Worm (Caenorhabditis elegans) whole organism, L1 larva: ENCODE measurements around the gene T26C5.2.

Experiments used
- C04F5.9 ChIP-seq: sonication (generic microtip); optimal IDR thresholded peaks from 2 replicates; lab custom pipeline; 2016; ENCODE audit warnings: missing genetic modification characterization, missing compliant biosample characterization
- C34B4.2 ChIP-seq: sonication (generic microtip); optimal IDR thresholded peaks from 2 replicates; lab custom pipeline; 2017; ENCODE audit warnings: mild to moderate bottlenecking, missing genetic modification characterization, missing compliant biosample characterization
- F16B12.6 ChIP-seq: fragments of 150-350 bp; optimal IDR thresholded peaks from 2 replicates; lab custom pipeline; 2014; ENCODE audit warnings: missing biosample characterization, missing genetic modification characterization
- Y116A8C.19 ChIP-seq: sonication (generic microtip); optimal IDR thresholded peaks from 2 replicates; lab custom pipeline; 2016; ENCODE audit warnings: missing compliant biosample characterization, missing genetic modification characterization, borderline replicate concordance
- aha-1 ChIP-seq: fragments of 150-350 bp; optimal IDR thresholded peaks from 2 replicates; lab custom pipeline; 2014; ENCODE audit warnings: missing biosample characterization, missing genetic modification characterization
- aly-2 ChIP-seq: fragments of 150-350 bp; optimal IDR thresholded peaks from 2 replicates; lab custom pipeline; 2014; ENCODE audit warnings: missing biosample characterization, missing genetic modification characterization
- ama-1 ChIP-seq: fragments of 150-350 bp; optimal IDR thresholded peaks from 2 replicates; lab custom pipeline; 2014
- ceh-63 ChIP-seq: fragments of 200-800 bp; sonication (Bioruptor generic); optimal IDR thresholded peaks from 2 replicates; lab custom pipeline; 2018; ENCODE audit warnings: mild to moderate bottlenecking, missing genetic modification characterization, missing compliant biosample characterization
- ceh-8 ChIP-seq: fragments of 200-800 bp; sonication (Bioruptor generic); optimal IDR thresholded peaks from 2 replicates; lab custom pipeline; 2018; ENCODE audit warnings: mild to moderate bottlenecking, missing genetic modification characterization, moderate library complexity, missing compliant biosample characterization
- ceh-82 ChIP-seq, 3 experiments: fragments of 150-350 bp in 1 of 3; sonication (generic microtip) in 2 of 3; optimal IDR thresholded peaks; 2 replicates each; lab custom pipeline; 2014 to 2017; ENCODE audit warnings: missing biosample characterization in 3 of 3, missing genetic modification characterization in 3 of 3
- ces-1 ChIP-seq: fragments of 150-350 bp; optimal IDR thresholded peaks from 2 replicates; lab custom pipeline; 2014; ENCODE audit warnings: missing biosample characterization, missing genetic modification reagents, missing genetic modification characterization
- dpl-1 ChIP-seq, 3 experiments: fragments of 150-350 bp in 2 of 3; sonication (generic microtip) in 1 of 3; optimal IDR thresholded peaks; 2 replicates each; lab custom pipeline; 2014 to 2017; ENCODE audit warnings: missing biosample characterization in 3 of 3, missing genetic modification characterization in 3 of 3, missing genetic modification reagents in 3 of 3
- efl-1 ChIP-seq, 4 experiments: fragments of 150-350 bp; optimal IDR thresholded peaks in 3 of 4; peaks in 1 of 4; 1 replicate in 1 of 4; 2 replicates in 3 of 4; lab custom pipeline; 2014; ENCODE audit warnings: missing biosample characterization in 2 of 4, missing genetic modification characterization in 2 of 4, missing genetic modification reagents in 2 of 4
- elt-2 ChIP-seq: sonication (generic microtip); optimal IDR thresholded peaks from 2 replicates; lab custom pipeline; 2016; ENCODE audit warnings: missing genetic modification characterization, mild to moderate bottlenecking, inconsistent platforms, missing compliant biosample characterization, missing genetic modification reagents
- hlh-17 ChIP-seq: fragments of 200-800 bp; sonication (Bioruptor generic); optimal IDR thresholded peaks from 2 replicates; lab custom pipeline; 2018; ENCODE audit warnings: missing genetic modification characterization, mild to moderate bottlenecking, missing compliant biosample characterization, moderate library complexity, borderline replicate concordance
- jun-1 ChIP-seq: fragments of 150-350 bp; optimal IDR thresholded peaks from 2 replicates; lab custom pipeline; 2014; ENCODE audit warnings: missing biosample characterization, missing genetic modification reagents, missing genetic modification characterization
- lin-13 ChIP-seq: fragments of 150-350 bp; optimal IDR thresholded peaks from 2 replicates; lab custom pipeline; 2014; ENCODE audit warnings: missing biosample characterization, missing genetic modification reagents, missing genetic modification characterization
- lin-14 ChIP-seq: fragments of 200-800 bp; sonication (Bioruptor generic); optimal IDR thresholded peaks from 2 replicates; lab custom pipeline; 2018; ENCODE audit warnings: mild to moderate bottlenecking, missing genetic modification characterization, moderate library complexity, missing compliant biosample characterization
- lin-35 ChIP-seq, 2 experiments: fragments of 150-350 bp; optimal IDR thresholded peaks; 2 replicates each; lab custom pipeline; 2014; ENCODE audit warnings: missing biosample characterization in 2 of 2, missing genetic modification characterization in 2 of 2, missing genetic modification reagents in 2 of 2
- mab-9 ChIP-seq: fragments of 200-800 bp; sonication (Bioruptor generic); IDR thresholded peaks from 2 replicates; pipeline ENCODE4 v1.3.6; 2022; ENCODE audit warnings: missing genetic modification reagents, missing genetic modification characterization, missing compliant biosample characterization
- mef-2 ChIP-seq: fragments of 150-350 bp; optimal IDR thresholded peaks from 2 replicates; lab custom pipeline; 2014; ENCODE audit warnings: missing biosample characterization, missing genetic modification characterization
- mep-1 ChIP-seq: fragments of 150-350 bp; optimal IDR thresholded peaks from 2 replicates; lab custom pipeline; 2014; ENCODE audit warnings: missing biosample characterization, missing genetic modification characterization
- nhr-11 ChIP-seq: fragments of 150-350 bp; optimal IDR thresholded peaks from 2 replicates; lab custom pipeline; 2014; ENCODE audit warnings: missing biosample characterization, missing genetic modification characterization
- nhr-12 ChIP-seq: sonication (generic microtip); optimal IDR thresholded peaks from 2 replicates; lab custom pipeline; 2017; ENCODE audit warnings: missing biosample characterization, missing genetic modification characterization
- nhr-19 ChIP-seq: fragments of 200-800 bp; sonication (Bioruptor generic); conservative IDR thresholded peaks from 2 replicates; pipeline ENCODE4 v1.3.6; 2022; ENCODE audit warnings: missing genetic modification characterization, missing compliant biosample characterization
- nhr-20 ChIP-seq: sonication (generic microtip); optimal IDR thresholded peaks from 2 replicates; lab custom pipeline; 2016; ENCODE audit warnings: mild to moderate bottlenecking, missing genetic modification characterization, missing compliant biosample characterization
- nhr-77 ChIP-seq: fragments of 150-350 bp; optimal IDR thresholded peaks from 2 replicates; lab custom pipeline; 2014; ENCODE audit warnings: missing biosample characterization, missing genetic modification characterization
- nhr-85 ChIP-seq: sonication (generic microtip); peaks from one replicate; lab custom pipeline; 2016; ENCODE audit warnings: missing genetic modification characterization, inconsistent platforms, missing compliant biosample characterization
- nhr-90 ChIP-seq: sonication (generic microtip); optimal IDR thresholded peaks from 2 replicates; lab custom pipeline; 2016; ENCODE audit warnings: mild to moderate bottlenecking, missing genetic modification characterization, missing compliant biosample characterization; ENCODE audit not compliant: poor library complexity
- pqm-1 ChIP-seq: sonication (generic microtip); optimal IDR thresholded peaks from 3 replicates; lab custom pipeline; 2017; ENCODE audit warnings: missing biosample characterization, missing genetic modification characterization
- rnt-1 ChIP-seq: sonication (generic microtip); optimal IDR thresholded peaks from 2 replicates; lab custom pipeline; 2016; ENCODE audit warnings: mild to moderate bottlenecking, missing genetic modification characterization, moderate library complexity, missing compliant biosample characterization
- skn-1 ChIP-seq: fragments of 150-350 bp; optimal IDR thresholded peaks from 2 replicates; lab custom pipeline; 2014; ENCODE audit warnings: missing biosample characterization, missing genetic modification characterization
- snpc-4 ChIP-seq: fragments of 150-350 bp; optimal IDR thresholded peaks from 2 replicates; lab custom pipeline; 2014; ENCODE audit warnings: missing biosample characterization, missing genetic modification characterization
- snu-23 ChIP-seq: sonication (generic microtip); optimal IDR thresholded peaks from 2 replicates; lab custom pipeline; 2016; ENCODE audit warnings: missing genetic modification characterization, missing compliant biosample characterization
- swsn-7 ChIP-seq: sonication (generic microtip); optimal IDR thresholded peaks from 2 replicates; lab custom pipeline; 2016; ENCODE audit warnings: missing genetic modification characterization, missing compliant biosample characterization
- unc-130 ChIP-seq: fragments of 150-350 bp; optimal IDR thresholded peaks from 2 replicates; lab custom pipeline; 2017; ENCODE audit warnings: missing biosample characterization, missing genetic modification characterization, inconsistent platforms
- unc-30 ChIP-seq: sonication (generic microtip); optimal IDR thresholded peaks from 2 replicates; lab custom pipeline; 2017; ENCODE audit warnings: missing biosample characterization, missing genetic modification characterization
- unc-62 ChIP-seq: fragments of 150-350 bp; optimal IDR thresholded peaks from 2 replicates; lab custom pipeline; 2014; ENCODE audit warnings: missing biosample characterization, missing genetic modification reagents, missing genetic modification characterization
- unc-98 ChIP-seq: fragments of 200-800 bp; sonication (Bioruptor generic); IDR thresholded peaks from 2 replicates; pipeline ENCODE4 v1.3.6; 2022; ENCODE audit warnings: missing genetic modification characterization, missing compliant biosample characterization
- ztf-4 ChIP-seq: fragments of 150-350 bp; optimal IDR thresholded peaks from 2 replicates; lab custom pipeline; 2014; ENCODE audit warnings: missing biosample characterization, missing genetic modification characterization

Gene T26C5.2

DNA sequence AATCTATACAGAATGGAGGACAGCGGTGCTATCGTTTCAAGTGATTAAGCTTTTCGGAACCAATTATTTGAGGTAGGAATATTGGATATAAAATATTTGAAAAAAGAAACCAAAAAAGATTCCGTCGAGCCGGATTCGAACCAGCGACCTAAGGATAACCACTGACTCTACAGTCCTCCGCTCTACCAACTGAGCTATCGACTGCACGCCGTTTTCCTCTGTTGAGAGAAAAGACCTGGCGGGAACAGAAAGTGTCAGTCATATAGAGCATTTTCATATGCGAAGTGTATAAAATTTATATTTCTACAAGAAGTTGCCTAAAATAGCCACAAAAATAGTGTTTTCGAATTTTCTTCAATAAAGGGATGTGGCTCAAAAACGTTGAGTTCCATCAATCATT lies 21.3 kb upstream of the T26C5.2 start:
- TF ChIP-seq jun-1 (tag; lab: Kevin White, UChicago) (no peak), skn-1 (tag; lab: Kevin White, UChicago) (no peak), unc-30 (tag; lab: Kevin White, UChicago) (no peak), rnt-1 (peak; percentile 20), swsn-7 (tag; lab: Kevin White, UChicago) (peak; percentile 14), snpc-4 (tag; lab: Kevin White, UChicago) (peak; percentile 92), nhr-85 (peak; percentile 58), lin-35 (GFP tag; optimal IDR thresholded peaks at IDR 0.05; lab: Kevin White, UChicago) (peak in 1 of 2 experiments; percentile 28), aly-2 (tag; lab: Kevin White, UChicago) (no peak), mab-9 (no peak), nhr-90 (tag; lab: Kevin White, UChicago) (peak; percentile 42), efl-1 (optimal IDR thresholded peaks at IDR 0.05; lab: Kevin White, UChicago) (peak in 1 of 2 experiments; percentile 32), efl-1 (GFP tag; optimal IDR thresholded peaks at IDR 0.05 in 1 of 2; lab: Kevin White, UChicago) (no peak), snu-23 (GFP tag; lab: Kevin White, UChicago) (peak; percentile 42), hlh-17 (GFP tag; lab: Kevin White, UChicago) (no peak), nhr-20 (tag; lab: Kevin White, UChicago) (peak; percentile 43), mep-1 (no peak), nhr-19 (no peak), elt-2 (tag; lab: Kevin White, UChicago) (peak; percentile 53)

DNA sequence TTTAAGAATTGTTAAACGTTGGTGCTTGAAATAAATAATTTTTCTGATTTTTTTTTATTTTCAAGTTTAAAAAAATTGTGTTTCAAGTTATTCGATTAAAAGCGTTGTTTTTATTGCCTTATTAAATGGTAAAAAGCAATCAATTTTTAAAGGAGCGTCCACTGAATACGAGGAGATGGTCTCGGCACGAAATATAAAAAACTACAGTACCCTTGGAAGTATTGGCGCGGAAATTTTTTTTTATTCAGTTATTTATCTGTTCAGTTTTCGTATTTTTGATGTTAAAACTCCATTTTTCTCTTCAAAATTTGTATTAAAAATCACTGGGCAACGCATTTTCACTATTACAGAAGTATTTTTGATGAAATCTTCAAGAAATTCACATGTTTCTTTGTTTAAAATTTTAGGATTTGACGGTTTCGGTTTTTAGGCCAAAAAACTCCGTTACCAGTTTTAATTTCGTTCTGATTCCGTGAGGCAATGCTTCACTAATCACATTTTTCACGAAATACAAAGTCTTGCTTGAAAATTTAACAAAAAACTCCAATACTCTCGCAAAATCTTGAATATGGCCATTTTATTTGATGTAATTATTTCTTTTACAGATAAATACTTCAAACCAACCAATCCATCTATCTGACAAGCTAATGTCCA lies 19.8 kb upstream of the T26C5.2 start, which contains the start of gene znfx-1:
Gene znfx-1 (plus strand): TSS at position 604 of the 654 bp plus-strand sequence.
- TF ChIP-seq skn-1 (tag; lab: Kevin White, UChicago) (no peak), snu-23 (GFP tag; lab: Kevin White, UChicago) (no peak), elt-2 (tag; lab: Kevin White, UChicago) (no peak), ama-1 (no peak), F16B12.6 (no peak), nhr-12 (tag; lab: Kevin White, UChicago) (no peak), C04F5.9 (no peak), lin-13 (no peak), pqm-1 (tag; lab: Kevin White, UChicago) (no peak), nhr-20 (tag; lab: Kevin White, UChicago) (no peak), nhr-11 (tag; lab: Kevin White, UChicago) (no peak), rnt-1 (no peak), C34B4.2 (no peak), unc-130 (tag; lab: Kevin White, UChicago) (no peak), lin-14 (GFP tag; lab: Kevin White, UChicago) (no peak), efl-1 (optimal IDR thresholded peaks at IDR 0.05; lab: Kevin White, UChicago) (no peak), efl-1 (GFP tag; optimal IDR thresholded peaks at IDR 0.05 in 1 of 2; lab: Kevin White, UChicago) (no peak), nhr-90 (tag; lab: Kevin White, UChicago) (no peak)
- TF ChIP-seq, all 84 proteins: peak for 0

DNA sequence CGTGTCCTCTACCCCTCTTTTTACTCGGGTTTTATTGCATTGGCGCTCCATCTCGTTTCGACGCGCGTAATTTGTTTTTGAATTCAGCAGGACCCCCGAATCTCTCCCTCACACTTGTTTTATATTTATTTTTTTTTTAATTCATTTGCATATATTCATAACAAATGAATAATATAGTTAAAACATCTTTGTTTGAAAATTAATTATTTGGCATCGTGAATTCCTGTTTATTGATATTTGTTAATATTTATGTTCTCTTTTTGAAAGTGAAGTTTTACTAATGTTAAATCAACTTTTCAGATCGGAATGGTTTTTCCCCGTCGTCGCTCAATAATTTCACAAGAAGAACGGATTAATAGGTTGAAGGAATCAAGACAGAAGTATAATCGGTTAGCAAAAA lies 10.1 kb upstream of the T26C5.2 start, which contains the start of gene ZK1067.3:
Gene ZK1067.3 (plus strand): TSS at position 301 of the 400 bp plus-strand sequence.
- TF ChIP-seq ceh-82 (tag; optimal IDR thresholded peaks at IDR 0.05; lab: Kevin White, UChicago) (no peak), ceh-63 (GFP tag; lab: Kevin White, UChicago) (no peak), ztf-4 (tag; lab: Kevin White, UChicago) (no peak), mab-9 (no peak), ces-1 (GFP tag; lab: Kevin White, UChicago) (no peak), ceh-8 (GFP tag; lab: Kevin White, UChicago) (no peak), aly-2 (tag; lab: Kevin White, UChicago) (no peak), dpl-1 (GFP tag; optimal IDR thresholded peaks at IDR 0.05; lab: Kevin White, UChicago) (peak in 1 of 3 experiments; percentile 23), lin-35 (GFP tag; optimal IDR thresholded peaks at IDR 0.05; lab: Kevin White, UChicago) (peak in 1 of 2 experiments; percentile 5), unc-30 (tag; lab: Kevin White, UChicago) (no peak), mef-2 (tag; lab: Kevin White, UChicago) (no peak), nhr-77 (tag; lab: Kevin White, UChicago) (no peak), unc-98 (GFP tag; lab: Robert Waterston, UW) (no peak), Y116A8C.19 (tag; lab: Kevin White, UChicago) (no peak), elt-2 (tag; lab: Kevin White, UChicago) (no peak), unc-62 (no peak), aha-1 (tag; lab: Kevin White, UChicago) (no peak)
